Fruit fly (Drosophila melanogaster) whole organism, embryonic: Measurements from ENCODE around the gene bon.

Experiments
- BtbVII ChIP-seq: fragments of 200-800 bp; sonication (Bioruptor generic); optimal IDR thresholded peaks from 3 replicates; lab custom pipeline; 2017; ENCODE audit warnings: missing biosample characterization, mild to moderate bottlenecking, missing genetic modification characterization
- C15 ChIP-seq: fragments of 200-800 bp; sonication (Bioruptor generic); IDR thresholded peaks from 3 replicates; pipeline ENCODE4 v1.3.6; 2022; ENCODE audit warnings: missing biosample characterization, missing genetic modification characterization
- CG10959 ChIP-seq: fragments of 200-800 bp; sonication (Bioruptor generic); IDR thresholded peaks from 2 replicates; pipeline ENCODE4 v1.3.6; 2022; ENCODE audit warnings: missing biosample characterization, missing genetic modification characterization
- CG11093 ChIP-seq: fragments of 200-800 bp; sonication (Bioruptor generic); IDR thresholded peaks from 3 replicates; pipeline ENCODE4 v1.3.6; 2022; ENCODE audit warnings: missing biosample characterization, missing genetic modification characterization
- CG12071 ChIP-seq: fragments of 200-800 bp; sonication (Bioruptor generic); optimal IDR thresholded peaks from 3 replicates; lab custom pipeline; 2018; ENCODE audit warnings: missing biosample characterization, mild to moderate bottlenecking, missing genetic modification characterization
- CG12391 ChIP-seq: fragments of 200-800 bp; sonication (Bioruptor generic); optimal IDR thresholded peaks from 3 replicates; lab custom pipeline; 2018; ENCODE audit warnings: missing biosample characterization, mild to moderate bottlenecking, missing genetic modification characterization, moderate library complexity
- CG13775 ChIP-seq: fragments of 200-800 bp; sonication (Bioruptor generic); optimal IDR thresholded peaks from 3 replicates; lab custom pipeline; 2017; ENCODE audit warnings: missing biosample characterization, mild to moderate bottlenecking, missing genetic modification characterization
- CG14050 ChIP-seq: fragments of 200-800 bp; sonication (Bioruptor generic); IDR thresholded peaks from 3 replicates; pipeline ENCODE4 v1.3.6; 2022; ENCODE audit warnings: missing biosample characterization, missing genetic modification characterization
- CG1529 ChIP-seq: fragments of 200-800 bp; sonication (Bioruptor generic); optimal IDR thresholded peaks from 3 replicates; lab custom pipeline; 2018; ENCODE audit warnings: missing biosample characterization, missing genetic modification characterization
- CG16813 ChIP-seq: fragments of 200-800 bp; sonication (Bioruptor generic); IDR thresholded peaks from 3 replicates; pipeline ENCODE4 v1.3.6; 2022; ENCODE audit warnings: missing biosample characterization, missing genetic modification characterization; ENCODE audit not compliant: partially characterized antibody
- CG31388 ChIP-seq: fragments of 200-800 bp; sonication (Bioruptor generic); optimal IDR thresholded peaks from 2 replicates; lab custom pipeline; 2016; ENCODE audit warnings: missing biosample characterization, missing genetic modification characterization
- CG32767 ChIP-seq: fragments of 200-800 bp; sonication (Bioruptor generic); IDR thresholded peaks from 2 replicates; pipeline ENCODE4 v1.3.6; 2022; ENCODE audit warnings: missing biosample characterization, missing genetic modification characterization
- CG4360 ChIP-seq: fragments of 200-800 bp; sonication (Bioruptor generic); IDR thresholded peaks from 2 replicates; pipeline ENCODE4 v1.3.6; 2022; ENCODE audit warnings: missing biosample characterization, missing genetic modification characterization
- CG4404 ChIP-seq: fragments of 200-800 bp; sonication (Bioruptor generic); IDR thresholded peaks from 2 replicates; pipeline ENCODE4 v1.3.6; 2022; ENCODE audit warnings: missing biosample characterization, missing genetic modification characterization
- CG9609 ChIP-seq: fragments of 200-800 bp; sonication (Bioruptor generic); optimal IDR thresholded peaks from 3 replicates; lab custom pipeline; 2016; ENCODE audit warnings: missing biosample characterization, missing genetic modification characterization
- CG9797 ChIP-seq: fragments of 200-800 bp; sonication (Bioruptor generic); optimal IDR thresholded peaks from 3 replicates; lab custom pipeline; 2018; ENCODE audit warnings: missing biosample characterization, mild to moderate bottlenecking, missing genetic modification characterization
- Ets65A ChIP-seq: fragments of 200-800 bp; sonication (Bioruptor generic); peaks from one replicate; lab custom pipeline; 2016; ENCODE audit warnings: missing biosample characterization, missing genetic modification characterization
- Ets97D ChIP-seq: fragments of 200-800 bp; sonication (Bioruptor generic); optimal IDR thresholded peaks from 3 replicates; lab custom pipeline; 2016; ENCODE audit warnings: missing biosample characterization, missing genetic modification characterization
- HLH4C ChIP-seq: fragments of 200-800 bp; sonication (Bioruptor generic); IDR thresholded peaks from 3 replicates; pipeline ENCODE4 v1.3.6; 2022; ENCODE audit warnings: missing biosample characterization, missing genetic modification characterization; ENCODE audit not compliant: partially characterized antibody
- HmgZ ChIP-seq: fragments of 200-800 bp; sonication (Bioruptor generic); optimal IDR thresholded peaks from 2 replicates; lab custom pipeline; 2018; ENCODE audit warnings: missing biosample characterization, mild to moderate bottlenecking, missing genetic modification characterization
- Hr39 ChIP-seq: fragments of >200 bp; optimal IDR thresholded peaks from 2 replicates; lab custom pipeline; 2017
- Meics ChIP-seq: fragments of 200-800 bp; sonication (Bioruptor generic); optimal IDR thresholded peaks from 2 replicates; lab custom pipeline; 2017; ENCODE audit warnings: missing biosample characterization, mild to moderate bottlenecking, missing genetic modification characterization
- NfI ChIP-seq: fragments of 200-800 bp; sonication (Bioruptor generic); optimal IDR thresholded peaks from 3 replicates; lab custom pipeline; 2018; ENCODE audit warnings: missing biosample characterization, mild to moderate bottlenecking, missing genetic modification characterization, moderate library complexity
- Oaz ChIP-seq: fragments of 200-800 bp; sonication (Bioruptor generic); IDR thresholded peaks from 2 replicates; pipeline ENCODE4 v1.3.6; 2022; ENCODE audit warnings: missing biosample characterization, missing genetic modification characterization
- Optix ChIP-seq: fragments of 200-800 bp; sonication (Bioruptor generic); IDR thresholded peaks from 3 replicates; pipeline ENCODE4 v1.3.6; 2022; ENCODE audit warnings: missing biosample characterization, missing genetic modification characterization
- Sox102F ChIP-seq: fragments of 200-800 bp; sonication (Bioruptor generic); optimal IDR thresholded peaks from 2 replicates; lab custom pipeline; 2018; ENCODE audit warnings: missing biosample characterization, mild to moderate bottlenecking, missing genetic modification characterization, moderate library complexity
- Ssrp ChIP-seq: fragments of 200-800 bp; sonication (Bioruptor generic); optimal IDR thresholded peaks from 2 replicates; lab custom pipeline; 2018; ENCODE audit warnings: missing biosample characterization, mild to moderate bottlenecking, missing genetic modification characterization, moderate library complexity
- Usf ChIP-seq: fragments of 200-800 bp; sonication (Bioruptor generic); optimal IDR thresholded peaks from 2 replicates; lab custom pipeline; 2017; ENCODE audit warnings: missing genotype, missing biosample characterization, missing genetic modification characterization
- cas ChIP-seq: fragments of 200-800 bp; sonication (Bioruptor generic); IDR thresholded peaks from 2 replicates; pipeline ENCODE4 v1.3.6; 2022; ENCODE audit warnings: missing biosample characterization, missing genetic modification characterization
- da ChIP-seq: fragments of 200-800 bp; sonication (Bioruptor generic); optimal IDR thresholded peaks from 2 replicates; lab custom pipeline; 2016; ENCODE audit warnings: missing biosample characterization, missing genetic modification characterization
- gfzf ChIP-seq: fragments of 200-800 bp; sonication (Bioruptor generic); optimal IDR thresholded peaks from 2 replicates; lab custom pipeline; 2016; ENCODE audit warnings: missing biosample characterization, mild to moderate bottlenecking, missing genetic modification characterization, moderate library complexity
- her ChIP-seq: fragments of 200-800 bp; sonication (Bioruptor generic); optimal IDR thresholded peaks from 2 replicates; lab custom pipeline; 2016; ENCODE audit warnings: missing biosample characterization, missing genetic modification characterization
- klu ChIP-seq: fragments of 200-800 bp; sonication (Bioruptor generic); IDR thresholded peaks from 2 replicates; pipeline ENCODE4 v1.3.6; 2022; ENCODE audit warnings: missing biosample characterization, missing genetic modification characterization
- lmd ChIP-seq: fragments of 200-800 bp; sonication (Bioruptor generic); IDR thresholded peaks from 2 replicates; pipeline ENCODE4 v1.3.6; 2022; ENCODE audit warnings: missing biosample characterization, missing genetic modification characterization
- pan ChIP-seq, 4 experiments: fragments of >200 bp in 3 of 4; fragments of 200-800 bp in 1 of 4; sonication (Bioruptor generic) in 1 of 4; optimal IDR thresholded peaks in 3 of 4; IDR thresholded peaks in 1 of 4; 2 replicates each; pipeline versions ENCODE4 v1.3.6 to Lab custom; 2017 to 2022; ENCODE audit warnings: missing biosample characterization in 2 of 4, missing genetic modification characterization in 2 of 4, mixed read lengths in 1 of 4
- pho ChIP-seq: fragments of 200-800 bp; sonication (Bioruptor generic); optimal IDR thresholded peaks from 2 replicates; lab custom pipeline; 2016; ENCODE audit warnings: missing biosample characterization, missing genetic modification characterization
- prd ChIP-seq, 3 experiments: fragments of >200 bp in 2 of 3; fragments of 200-800 bp in 1 of 3; sonication (Bioruptor generic) in 1 of 3; optimal IDR thresholded peaks in 2 of 3; IDR thresholded peaks in 1 of 3; 2 replicates in 2 of 3; 3 replicates in 1 of 3; pipeline versions ENCODE4 v1.3.6 to Lab custom; 2017 to 2022; ENCODE audit warnings: missing biosample characterization in 1 of 3, missing genetic modification characterization in 1 of 3
- psq ChIP-seq: fragments of 200-800 bp; sonication (Bioruptor generic); optimal IDR thresholded peaks from 2 replicates; lab custom pipeline; 2017; ENCODE audit warnings: missing biosample characterization, missing genetic modification characterization
- pzg ChIP-seq: fragments of 200-800 bp; sonication (Bioruptor generic); optimal IDR thresholded peaks from 3 replicates; lab custom pipeline; 2018; ENCODE audit warnings: missing biosample characterization, mild to moderate bottlenecking, missing genetic modification characterization, moderate library complexity
- sisA ChIP-seq: fragments of 200-800 bp; sonication (Bioruptor generic); IDR thresholded peaks from 2 replicates; pipeline ENCODE4 v1.3.6; 2022; ENCODE audit warnings: missing biosample characterization, missing genetic modification characterization
- so ChIP-seq: fragments of 200-800 bp; sonication (Bioruptor generic); IDR thresholded peaks from 3 replicates; pipeline ENCODE4 v1.3.6; 2022; ENCODE audit warnings: missing biosample characterization, missing genetic modification characterization
- ssp ChIP-seq: fragments of 200-800 bp; sonication (Bioruptor generic); IDR thresholded peaks from 2 replicates; pipeline ENCODE4 v1.3.6; 2022; ENCODE audit warnings: missing biosample characterization, missing genetic modification characterization
- sug ChIP-seq: fragments of 200-800 bp; optimal IDR thresholded peaks from 2 replicates; lab custom pipeline; 2019; ENCODE audit warnings: missing biosample characterization, mild to moderate bottlenecking, missing genetic modification characterization, moderate library complexity
- trem ChIP-seq: fragments of 200-800 bp; optimal IDR thresholded peaks from 3 replicates; lab custom pipeline; 2019; ENCODE audit warnings: missing biosample characterization, mild to moderate bottlenecking, missing genetic modification characterization, moderate library complexity

Gene bon

DNA sequence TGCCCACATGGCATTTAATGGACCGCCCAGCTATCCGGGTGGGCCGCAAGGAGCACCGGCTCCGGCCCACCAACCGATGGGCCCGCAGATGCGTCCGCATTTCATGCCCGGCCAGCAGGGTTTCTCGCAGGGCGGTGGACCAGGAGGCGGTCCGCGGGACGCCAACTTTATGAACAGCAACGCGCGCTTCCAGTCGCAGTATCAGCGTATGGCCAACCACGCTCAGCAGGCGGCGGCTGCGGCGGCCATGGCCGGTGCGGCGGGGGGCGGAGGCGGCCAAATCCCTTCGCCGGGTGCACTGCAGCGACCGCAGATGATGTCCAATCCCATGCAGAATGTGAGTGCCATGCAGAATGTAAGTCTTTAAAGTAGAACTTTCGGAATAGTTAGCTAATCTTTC, 15.3 kb downstream of the bon start:
- TF ChIP-seq prd (optimal IDR thresholded peaks at IDR 0.05; lab: Kevin White, UChicago) (no peak), prd (GFP tag; IDR thresholded peaks at IDR 0.05; lab: Robert Waterston, UW) (peak; percentile 35; the same call in 1 of the 3 replicates), sisA (0 out of 2 replicates have a peak, but pooled peaks have one; percentile 7), Ets65A (GFP tag; lab: Kevin White, UChicago) (peak; percentile 71), Hr39 (peak; percentile 40), CG13775 (GFP tag; lab: Kevin White, UChicago) (no peak), ssp (GFP tag; lab: Robert Waterston, UW) (no peak), BtbVII (GFP tag; lab: Kevin White, UChicago) (no peak), CG4404 (GFP tag; lab: Robert Waterston, UW) (no peak), CG16813 (GFP tag; lab: Robert Waterston, UW) (no peak), Oaz (GFP tag; lab: Robert Waterston, UW) (no peak), CG11093 (GFP tag; lab: Robert Waterston, UW) (0 out of 3 replicates have a peak, but pooled peaks have one; percentile 21), da (no peak)

DNA sequence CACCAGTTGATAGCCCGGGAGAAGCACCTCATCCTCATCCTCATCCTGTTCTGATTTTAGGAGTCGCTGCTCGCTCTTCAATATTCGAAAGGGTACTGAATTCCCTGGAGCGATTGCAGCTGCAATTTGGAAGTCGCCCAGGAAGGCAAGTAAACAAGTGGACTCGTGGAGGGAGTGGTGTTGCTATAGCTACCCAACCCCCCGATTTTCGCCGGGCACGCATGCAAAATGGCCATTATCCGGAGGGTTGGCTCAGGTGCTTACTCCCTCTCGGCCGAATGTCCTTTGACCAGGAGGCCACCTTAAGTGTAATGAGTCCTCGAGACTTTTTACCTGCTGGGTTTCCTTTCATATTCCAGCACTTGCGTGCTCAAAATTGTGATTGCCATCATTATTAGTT, 23.9 kb downstream of the bon start, which contains the start of gene CG15923:
TSS of gene CG15923 (minus strand) at position 101 of the 400 bp plus-strand sequence.
- no peak for TF ChIP-seq CG12071 (GFP tag; lab: Kevin White, UChicago)
- TF ChIP-seq HLH4C (GFP tag; lab: Robert Waterston, UW): 0 out of 3 replicates have a peak, but pooled peaks have one; percentile 18
- TF ChIP-seq pho: no peak
- TF ChIP-seq lmd: 0 out of 2 replicates have a peak, but pooled peaks have one; percentile 17
- TF ChIP-seq, all 482 proteins: peak for 2

DNA sequence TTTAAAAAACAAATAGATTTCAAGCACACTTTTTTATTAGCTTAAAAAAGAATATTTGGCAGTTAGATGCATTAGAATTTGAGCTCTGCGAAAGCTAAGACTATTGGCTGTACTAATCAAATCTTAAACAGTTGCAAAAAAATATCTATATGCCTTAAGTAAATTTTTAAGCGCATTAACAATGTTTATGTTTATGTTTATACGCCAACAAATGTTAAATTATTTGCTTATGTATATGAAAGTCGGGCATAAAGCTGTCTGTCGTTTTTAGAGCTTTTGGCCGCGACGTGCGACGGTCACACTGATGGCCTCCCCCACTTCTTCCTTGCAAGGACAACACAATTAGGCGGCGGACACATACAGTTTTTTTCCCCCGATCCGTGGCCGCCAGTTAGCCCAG, 24.6 kb downstream of the bon start, which contains the start of gene CG5466:
TSS of gene CG5466 (plus strand) at position 301 of the 400 bp plus-strand sequence.
- no peak for TF ChIP-seq Usf (GFP tag; lab: Kevin White, UChicago)
- 0 out of 2 replicates have a peak, but pooled peaks have one; percentile 43 for TF ChIP-seq CG32767 (GFP tag; lab: Robert Waterston, UW)
- TF ChIP-seq pzg (GFP tag; lab: Kevin White, UChicago): peak; percentile 6
- no peak for TF ChIP-seq CG1529
- TF ChIP-seq her (GFP tag; lab: Kevin White, UChicago): no peak
- TF ChIP-seq gfzf: peak; percentile 56

DNA sequence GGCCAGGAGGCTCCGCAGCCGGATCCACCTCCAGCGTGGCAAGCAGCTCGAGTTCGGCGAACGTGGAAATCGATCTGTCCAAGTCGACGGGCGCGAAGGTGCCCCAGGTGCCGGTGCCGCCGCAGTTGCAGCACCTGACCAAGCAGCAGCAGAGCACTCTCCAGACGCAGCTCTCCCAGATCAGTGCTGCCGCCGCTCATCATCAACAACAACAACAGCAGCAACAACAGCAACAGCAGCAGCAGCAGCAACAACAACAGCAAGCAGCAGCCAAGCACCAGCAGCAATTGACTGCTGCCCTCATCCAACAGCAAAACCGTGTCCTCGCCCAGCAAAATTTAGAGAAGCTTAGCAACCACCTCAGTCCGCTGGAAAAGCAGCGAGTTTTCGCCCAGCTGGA, 26.0 kb downstream of the bon start:
- no peak for TF ChIP-seq so
- TF ChIP-seq Hr39: peak; percentile 18
- peak; percentile 57 for TF ChIP-seq CG4360
- TF ChIP-seq Ssrp (tag; lab: Kevin White, UChicago): no peak

DNA sequence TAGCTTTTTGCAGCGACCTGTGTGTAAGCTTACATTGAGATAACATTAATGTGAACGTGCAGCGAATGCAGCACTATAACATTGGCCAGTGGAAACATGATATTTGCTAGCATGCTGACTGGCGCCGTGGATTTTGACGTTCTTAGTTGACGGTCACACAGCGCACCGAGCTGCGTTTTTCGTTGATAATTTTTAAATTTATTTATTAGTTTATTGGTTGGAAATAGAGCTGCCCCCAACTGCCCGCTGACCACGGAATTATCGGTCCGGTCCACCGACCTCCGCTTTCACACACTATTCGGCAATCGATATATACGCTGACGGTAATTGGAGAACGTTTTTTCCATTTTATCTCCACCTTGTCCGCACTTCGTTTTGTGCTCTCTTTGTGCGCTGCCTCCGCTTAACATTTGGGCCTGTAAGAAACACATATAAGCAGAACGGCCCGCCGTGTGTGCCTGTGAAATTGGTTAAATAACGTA, 28.9 kb downstream of the bon start, which contains the start of gene H:
TSS of gene H (plus strand) at position 134 of the 482 bp plus-strand sequence.
- no peak for TF ChIP-seq CG14050
- no peak for TF ChIP-seq pan (optimal IDR thresholded peaks at IDR 0.05; lab: Kevin White, UChicago)
- TF ChIP-seq pan (GFP tag; optimal IDR thresholded peaks at IDR 0.05 in 1 of 2, IDR thresholded peaks at IDR 0.05 in 1 of 2): no peak
- no peak for TF ChIP-seq CG9609 (GFP tag; lab: Kevin White, UChicago)
- TF ChIP-seq psq (GFP tag; lab: Kevin White, UChicago): peak; percentile 62
- TF ChIP-seq CG31388 (GFP tag; lab: Kevin White, UChicago): no peak
- TF ChIP-seq NfI (GFP tag; lab: Kevin White, UChicago): no peak
- no peak for TF ChIP-seq CG11093 (GFP tag; lab: Robert Waterston, UW)
- TF ChIP-seq trem: peak; percentile 45
- peak; percentile 50 for TF ChIP-seq HmgZ (tag; lab: Kevin White, UChicago)
- no peak for TF ChIP-seq Optix (GFP tag; lab: Robert Waterston, UW)
- no peak for TF ChIP-seq CG12391 (tag; lab: Kevin White, UChicago)
- no peak for TF ChIP-seq Sox102F (GFP tag; lab: Kevin White, UChicago)
- TF ChIP-seq sug (tag; lab: Kevin White, UChicago): no peak
- TF ChIP-seq CG10959 (GFP tag; lab: Robert Waterston, UW): no peak
- no peak for TF ChIP-seq klu (GFP tag; lab: Robert Waterston, UW)
- no peak for TF ChIP-seq C15 (GFP tag; lab: Robert Waterston, UW)
- TF ChIP-seq cas (GFP tag; lab: Robert Waterston, UW): no peak
- peak; percentile 65 for TF ChIP-seq Ets97D (GFP tag; lab: Kevin White, UChicago)
- no peak for TF ChIP-seq so
- TF ChIP-seq Usf (GFP tag; lab: Kevin White, UChicago): no peak
- peak; percentile 91 for TF ChIP-seq CG9797 (GFP tag; lab: Kevin White, UChicago)
- TF ChIP-seq Meics (GFP tag; lab: Kevin White, UChicago): no peak
